Worm (Caenorhabditis elegans) whole organism, L3 larva: ENCODE results near the gene C01G12.3.

ENCODE experiments used
- R02D3.7 ChIP-seq: fragments of 150-350 bp; optimal IDR thresholded peaks from 2 replicates; lab custom pipeline; 2014; ENCODE audit warnings: missing biosample characterization, missing genetic modification characterization
- egl-27 ChIP-seq: sonication (generic microtip); optimal IDR thresholded peaks from 4 replicates; lab custom pipeline; 2017; ENCODE audit warnings: missing biosample characterization, missing genetic modification reagents, missing genetic modification characterization
- elt-2 ChIP-seq: sonication (generic microtip); optimal IDR thresholded peaks from 2 replicates; lab custom pipeline; 2016; ENCODE audit warnings: missing genetic modification reagents, mild to moderate bottlenecking, missing genetic modification characterization, missing compliant biosample characterization
- elt-3 ChIP-seq, 3 experiments: fragments of 150-350 bp in 1 of 3; sonication (generic microtip) in 2 of 3; optimal IDR thresholded peaks; 2 replicates in 2 of 3; 4 replicates in 1 of 3; lab custom pipeline; 2014 to 2017; ENCODE audit warnings: missing biosample characterization in 3 of 3, missing genetic modification characterization in 3 of 3
- fkh-10 ChIP-seq: sonication (generic microtip); optimal IDR thresholded peaks from 2 replicates; lab custom pipeline; 2017; ENCODE audit warnings: missing biosample characterization, missing genetic modification reagents, missing genetic modification characterization
- fos-1 ChIP-seq: fragments of 150-350 bp; optimal IDR thresholded peaks from 2 replicates; lab custom pipeline; 2014; ENCODE audit warnings: missing biosample characterization, missing genetic modification characterization
- jun-1 ChIP-seq: fragments of 150-350 bp; optimal IDR thresholded peaks from 2 replicates; lab custom pipeline; 2014; ENCODE audit warnings: missing biosample characterization, missing genetic modification reagents, missing genetic modification characterization
- nhr-11 ChIP-seq: fragments of 150-350 bp; optimal IDR thresholded peaks from 2 replicates; lab custom pipeline; 2014; ENCODE audit warnings: missing biosample characterization, missing genetic modification characterization
- nhr-12 ChIP-seq: fragments of 150-350 bp; optimal IDR thresholded peaks from 2 replicates; lab custom pipeline; 2014; ENCODE audit warnings: missing biosample characterization, missing genetic modification characterization
- sea-2 ChIP-seq: fragments of 150-350 bp; sonication (generic microtip); optimal IDR thresholded peaks from 4 replicates; lab custom pipeline; 2014; ENCODE audit warnings: missing biosample characterization, missing genetic modification reagents, missing genetic modification characterization
- zag-1 ChIP-seq: fragments of 150-350 bp; optimal IDR thresholded peaks from 2 replicates; lab custom pipeline; 2014; ENCODE audit warnings: missing biosample characterization, missing genetic modification characterization

ce11 chrII:14588162-14588561 is 6.1 kb upstream of the C01G12.3 start, which contains the start of gene nspb-10:
- TF ChIP-seq nhr-12 (tag; lab: Kevin White, UChicago): no peak
- TF ChIP-seq fkh-10 (GFP tag; lab: Kevin White, UChicago): no peak
- TF ChIP-seq sea-2 (GFP tag; lab: Kevin White, UChicago): no peak
- TF ChIP-seq elt-2 (tag; lab: Kevin White, UChicago): no peak
- no peak for TF ChIP-seq jun-1
- TF ChIP-seq zag-1 (tag; lab: Kevin White, UChicago): no peak
- TF ChIP-seq elt-3 (tag; optimal IDR thresholded peaks at IDR 0.05; lab: Kevin White, UChicago): no peak
- no peak for TF ChIP-seq egl-27 (tag; lab: Kevin White, UChicago)
- no peak for TF ChIP-seq nhr-11 (tag; lab: Kevin White, UChicago)
- TF ChIP-seq R02D3.7 (tag; lab: Kevin White, UChicago): no peak
- TF ChIP-seq fos-1 (tag; lab: Kevin White, UChicago): no peak
